Worm (Caenorhabditis elegans): Measurements from ENCODE around the gene T26H5.14.

T26H5.14 gene

DNA sequence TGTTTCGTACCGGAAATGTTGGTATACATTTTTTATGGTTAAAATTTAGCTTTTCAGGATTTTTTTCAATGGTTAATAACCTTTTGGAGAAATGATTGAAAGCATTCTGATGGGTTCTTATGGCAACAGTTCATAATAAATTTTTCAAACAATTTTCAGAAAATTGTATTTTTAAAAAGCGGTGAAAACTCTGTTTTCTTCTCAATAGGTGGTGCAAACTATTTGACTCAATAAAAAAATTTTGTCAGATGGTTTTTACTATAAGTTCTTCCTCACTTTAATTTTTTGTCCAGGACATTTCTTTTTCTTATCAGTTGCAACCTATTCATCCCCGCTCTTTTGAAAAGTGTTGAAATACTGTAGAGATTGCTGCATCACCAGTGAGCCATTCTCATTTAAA lies at the start of gene T26H5.14:
T26H5.14 (plus strand) TSS at position 301 of the 400 bp plus-strand sequence.
- TF ChIP-seq zag-1 (tag; optimal IDR thresholded peaks at IDR 0.05): no peak
- TF ChIP-seq crh-2 (tag; optimal IDR thresholded peaks at IDR 0.05): no peak
- no peak for TF ChIP-seq lin-11 (tag; optimal IDR thresholded peaks at IDR 0.05)
- no peak for TF ChIP-seq unc-55 (GFP tag; optimal IDR thresholded peaks at IDR 0.05)
- no peak for TF ChIP-seq ZK546.5 (tag; optimal IDR thresholded peaks at IDR 0.05)
- TF ChIP-seq nhr-6 (tag; optimal IDR thresholded peaks at IDR 0.05): no peak
- no peak for TF ChIP-seq fos-1 (tag; optimal IDR thresholded peaks at IDR 0.05)
- no peak for TF ChIP-seq dmd-4 (tag; optimal IDR thresholded peaks at IDR 0.05)
- TF ChIP-seq nhr-23 (tag; optimal IDR thresholded peaks at IDR 0.05): no peak
- no peak for TF ChIP-seq sma-3 (GFP tag; optimal IDR thresholded peaks at IDR 0.05)
- TF ChIP-seq unc-62 (GFP tag; optimal IDR thresholded peaks at IDR 0.05): no peak
- TF ChIP-seq snpc-4 (tag; optimal IDR thresholded peaks at IDR 0.05): no peak
- no peak for TF ChIP-seq elt-3 (tag; optimal IDR thresholded peaks at IDR 0.05)
- no peak for TF ChIP-seq lin-39 (tag; optimal IDR thresholded peaks at IDR 0.05)
- no peak for TF ChIP-seq ztf-11 (tag; optimal IDR thresholded peaks at IDR 0.05)
- TF ChIP-seq nhr-10 (tag; optimal IDR thresholded peaks at IDR 0.05): no peak

DNA sequence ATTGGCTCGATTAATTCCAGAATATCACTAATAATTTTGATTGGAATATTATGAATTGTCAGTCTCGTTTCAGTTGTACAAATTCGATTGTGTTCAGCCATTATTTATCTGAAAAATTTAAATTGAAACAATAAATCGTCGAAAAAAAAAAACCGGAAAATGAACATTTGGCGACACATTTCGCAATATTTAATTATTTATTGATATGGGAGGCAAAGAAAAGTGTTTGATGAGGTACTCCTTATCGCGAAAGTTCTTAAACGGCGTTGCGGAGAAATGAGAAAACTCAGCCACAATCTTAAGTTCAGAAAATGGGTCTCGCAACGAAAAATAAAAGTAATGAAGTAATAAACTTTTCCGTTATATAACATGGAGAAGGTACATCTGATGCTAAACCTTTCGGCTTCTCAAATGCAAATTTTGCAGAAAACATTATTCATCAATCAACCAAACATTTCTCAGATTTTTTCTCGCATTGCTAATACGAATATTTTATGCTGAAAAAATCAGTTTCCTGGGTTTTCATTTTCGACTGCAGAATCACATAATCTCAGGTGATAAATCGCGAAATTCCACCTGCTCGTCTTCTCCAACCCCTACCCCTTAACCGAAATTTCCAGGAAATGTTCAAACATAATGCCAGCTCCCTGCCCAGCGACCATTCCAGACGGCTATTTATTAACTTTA lies 49.1 kb upstream of the T26H5.14 start, which contains the start of the genes T06E6.15 and sri-7:
T06E6.15 (minus strand) TSS at position 101 of the 687 bp plus-strand sequence.
sri-7 (plus strand) TSS at position 637 of the 687 bp plus-strand sequence.
- TF ChIP-seq mab-5 (tag; optimal IDR thresholded peaks at IDR 0.05) (no peak), nhr-77 (tag; optimal IDR thresholded peaks at IDR 0.05) (no peak), fos-1 (tag; optimal IDR thresholded peaks at IDR 0.05) (peak; percentile 33)

DNA sequence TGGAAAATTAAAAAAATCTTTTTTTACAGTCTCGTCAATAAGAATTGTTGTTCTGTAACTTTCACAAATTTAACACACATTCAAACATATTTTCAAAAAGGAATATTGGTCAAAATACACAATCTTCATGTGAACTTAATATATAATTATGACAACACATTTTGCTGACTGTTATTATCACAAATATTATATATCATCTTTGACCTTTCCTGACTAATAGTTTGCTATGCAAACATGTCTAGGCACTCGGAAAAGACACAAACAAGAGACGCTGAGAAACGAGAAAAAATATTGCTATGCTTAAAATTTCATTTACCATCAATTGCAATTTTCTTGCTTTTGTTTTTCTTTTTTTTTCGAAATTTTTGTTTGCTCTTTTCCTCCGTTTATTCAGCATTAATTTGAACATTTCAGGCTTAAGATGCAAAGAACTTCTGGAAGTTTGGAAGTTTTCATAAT lies 47.1 kb upstream of the T26H5.14 start, which contains the start of gene fbxa-135:
fbxa-135 (plus strand) TSS at position 409 of the 459 bp plus-strand sequence.
- TF ChIP-seq fos-1 (tag; optimal IDR thresholded peaks at IDR 0.05) (peak; percentile 16), blmp-1 (tag; optimal IDR thresholded peaks at IDR 0.05; ENCODE audit: insufficient read depth) (no peak)

DNA sequence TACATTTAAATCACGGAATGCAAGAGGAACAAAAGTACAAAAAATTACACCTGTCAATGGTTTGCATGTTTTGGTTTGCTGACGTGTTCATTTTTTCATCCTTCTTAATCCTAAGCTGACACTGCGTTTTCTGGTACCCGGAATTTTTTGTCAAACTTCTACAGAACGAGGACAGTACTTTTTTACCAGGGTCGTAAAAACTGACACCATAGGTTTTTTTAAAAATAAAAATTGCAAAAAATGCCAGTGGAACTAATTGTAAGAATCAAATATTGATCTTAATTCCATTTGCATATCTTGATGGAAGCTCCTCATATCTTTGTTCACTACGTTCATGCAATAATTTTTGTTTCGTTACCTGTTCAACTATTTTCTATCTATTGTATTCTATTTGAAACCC lies 44.1 kb upstream of the T26H5.14 start, which contains the start of gene srh-258:
srh-258 (plus strand) TSS at position 301 of the 400 bp plus-strand sequence.
- no peak for TF ChIP-seq ceh-16 (tag; optimal IDR thresholded peaks at IDR 0.05)
- no peak for TF ChIP-seq unc-55 (GFP tag; optimal IDR thresholded peaks at IDR 0.05)
- no peak for TF ChIP-seq egl-27 (tag; optimal IDR thresholded peaks at IDR 0.05)
- no peak for TF ChIP-seq nhr-11 (tag; optimal IDR thresholded peaks at IDR 0.05)
- no peak for TF ChIP-seq peb-1 (tag; optimal IDR thresholded peaks at IDR 0.05)
- TF ChIP-seq lin-11 (tag; optimal IDR thresholded peaks at IDR 0.05): no peak
- no peak for TF ChIP-seq snpc-4 (tag; optimal IDR thresholded peaks at IDR 0.05)
- TF ChIP-seq ZK546.5 (tag; optimal IDR thresholded peaks at IDR 0.05): no peak
- no peak for TF ChIP-seq lin-39 (tag; optimal IDR thresholded peaks at IDR 0.05)

DNA sequence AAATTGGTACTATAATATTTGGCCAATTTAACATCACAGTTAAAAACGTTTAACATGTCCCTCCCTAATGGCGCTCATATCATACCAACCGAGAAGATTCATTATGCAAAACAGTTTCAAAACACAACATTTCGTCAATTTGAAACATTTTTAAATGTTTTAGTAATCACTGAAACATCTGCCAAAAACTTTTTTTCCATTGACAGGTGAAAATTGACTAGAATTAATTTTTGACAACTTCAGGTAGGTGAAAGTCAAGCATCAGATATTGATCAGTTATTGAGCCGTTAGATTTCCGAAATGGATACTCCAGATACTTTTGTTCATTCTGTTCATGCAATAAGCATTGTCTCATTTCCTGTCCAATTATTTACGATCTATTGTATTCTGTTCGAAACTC lies 42.0 kb upstream of the T26H5.14 start, which contains the start of gene srh-257:
srh-257 (plus strand) TSS at position 301 of the 400 bp plus-strand sequence.
- TF ChIP-seq sem-4 (tag; optimal IDR thresholded peaks at IDR 0.05): no peak
- no peak for TF ChIP-seq nhr-11 (tag; optimal IDR thresholded peaks at IDR 0.05)
- TF ChIP-seq mab-5 (tag; optimal IDR thresholded peaks at IDR 0.05): no peak
- TF ChIP-seq C34F6.9 (tag; optimal IDR thresholded peaks at IDR 0.05): no peak
- TF ChIP-seq fos-1 (tag; optimal IDR thresholded peaks at IDR 0.05): no peak
- TF ChIP-seq unc-55 (GFP tag; optimal IDR thresholded peaks at IDR 0.05): no peak
- no peak for TF ChIP-seq skn-1 (tag; optimal IDR thresholded peaks at IDR 0.05)
- TF ChIP-seq sma-9 (GFP tag; optimal IDR thresholded peaks at IDR 0.05): no peak
- no peak for TF ChIP-seq sma-9 (tag; optimal IDR thresholded peaks at IDR 0.05)
- TF ChIP-seq nhr-25 (tag; optimal IDR thresholded peaks at IDR 0.05): no peak
- no peak for TF ChIP-seq alr-1 (tag; optimal IDR thresholded peaks at IDR 0.05)
- no peak for TF ChIP-seq peb-1 (tag; optimal IDR thresholded peaks at IDR 0.05)
- TF ChIP-seq lin-11 (tag; optimal IDR thresholded peaks at IDR 0.05): no peak

DNA sequence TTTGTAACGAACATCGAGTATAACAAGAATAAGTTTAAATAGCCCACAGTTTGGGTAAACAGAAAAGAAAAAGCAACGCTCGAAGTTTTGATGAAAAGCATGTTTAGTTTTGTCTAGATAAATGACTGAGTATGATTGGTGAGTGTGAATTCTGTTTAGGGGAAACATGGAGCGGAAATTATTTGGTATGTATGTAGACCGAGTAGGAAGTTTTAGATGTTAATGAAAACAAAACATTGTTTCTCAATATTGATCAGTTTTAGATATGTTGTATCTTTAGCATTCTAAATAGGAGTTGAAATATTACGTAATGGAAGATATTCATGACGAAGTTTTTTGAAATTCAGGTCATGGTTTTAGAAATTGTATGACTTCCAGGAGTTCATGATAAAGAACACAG lies 36.3 kb upstream of the T26H5.14 start, which contains the start of gene srbc-63:
srbc-63 (minus strand) TSS at position 101 of the 400 bp plus-strand sequence.
- TF ChIP-seq mdl-1 (tag; optimal IDR thresholded peaks at IDR 0.05) (no peak), gmeb-1 (tag; optimal IDR thresholded peaks at IDR 0.05) (no peak), unc-39 (tag; optimal IDR thresholded peaks at IDR 0.05) (no peak), lin-39 (tag; optimal IDR thresholded peaks at IDR 0.05) (no peak), ztf-1 (GFP tag; conservative IDR thresholded peaks at IDR 0.05) (no peak), lin-13 (GFP tag; optimal IDR thresholded peaks at IDR 0.05) (no peak)

Measured in whole organism, L2 larva.